Worm (Caenorhabditis elegans) whole organism, L2 larva: ENCODE data around the gene yap-1.

Experiments used
- ceh-16 ChIP-seq: fragments of 150-350 bp; optimal IDR thresholded peaks from 2 replicates; lab custom pipeline; 2014; ENCODE audit warnings: missing biosample characterization, missing genetic modification characterization
- nhr-11 ChIP-seq: fragments of 150-350 bp; optimal IDR thresholded peaks from 2 replicates; lab custom pipeline; 2014; ENCODE audit warnings: missing biosample characterization, missing genetic modification characterization
- unc-39 ChIP-seq: fragments of 150-350 bp; optimal IDR thresholded peaks from 2 replicates; lab custom pipeline; 2014; ENCODE audit warnings: missing biosample characterization, missing genetic modification characterization

DNA sequence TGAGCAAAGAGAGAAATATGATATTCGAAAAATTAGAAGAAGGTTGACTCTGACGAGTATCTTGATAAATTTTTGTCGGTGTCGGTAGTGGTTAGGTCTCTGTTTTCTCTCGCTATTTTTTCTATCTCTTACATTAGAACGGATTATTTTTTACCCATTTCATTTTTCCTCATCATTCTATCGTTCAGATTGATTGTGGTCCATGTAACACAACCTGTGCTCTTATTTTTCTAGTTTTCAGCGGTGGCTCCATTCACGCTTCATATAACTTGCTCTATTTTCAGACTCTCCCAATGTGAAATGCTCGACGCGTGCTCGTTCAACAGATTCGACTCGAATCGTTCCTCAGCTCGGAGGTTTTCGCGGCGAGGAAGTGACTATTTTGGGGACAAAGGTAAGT is 42.3 kb downstream of the yap-1 start, which contains the start of gene egl-36:
- TF ChIP-seq nhr-11 (tag; lab: Kevin White, UChicago) (no peak), ceh-16 (tag; lab: Kevin White, UChicago) (no peak), unc-39 (no peak)
